Worm (Caenorhabditis elegans) whole organism, L4 larva: ENCODE measurements around the gene B0507.8.

Experiments
- F37D6.2 ChIP-seq: sonication (generic microtip); optimal IDR thresholded peaks from 2 replicates; lab custom pipeline; 2016; ENCODE audit warnings: mild to moderate bottlenecking, missing genetic modification characterization, missing compliant biosample characterization
- F44E2.7 ChIP-seq: fragments of 200-800 bp; sonication (Bioruptor generic); IDR thresholded peaks from 2 replicates; pipeline ENCODE4 v2.1.2; 2022; ENCODE audit warnings: missing genetic modification characterization, missing compliant biosample characterization
- R02D3.7 ChIP-seq: fragments of 150-350 bp; sonication (generic microtip); optimal IDR thresholded peaks from 3 replicates; lab custom pipeline; 2014; ENCODE audit warnings: missing biosample characterization, missing genetic modification characterization
- Y105C5A.15 ChIP-seq: fragments of 200-800 bp; sonication (Bioruptor generic); IDR thresholded peaks from 2 replicates; pipeline ENCODE4 v1.3.6; 2022; ENCODE audit warnings: missing genetic modification characterization, missing compliant biosample characterization
- Y5F2A.4 ChIP-seq: fragments of 200-800 bp; sonication (Bioruptor generic); optimal IDR thresholded peaks from 2 replicates; lab custom pipeline; 2018; ENCODE audit warnings: mild to moderate bottlenecking, missing genetic modification characterization, missing compliant biosample characterization
- Y75B8A.6 ChIP-seq: fragments of 200-800 bp; sonication (Bioruptor generic); IDR thresholded peaks from 2 replicates; pipeline ENCODE4 v1.3.6; 2022; ENCODE audit warnings: missing genetic modification reagents, missing genetic modification characterization, missing compliant biosample characterization
- ZK337.2 ChIP-seq: fragments of 200-800 bp; sonication (Bioruptor generic); IDR thresholded peaks from 2 replicates; pipeline ENCODE4 v1.3.6; 2022; ENCODE audit warnings: missing genetic modification reagents, missing genetic modification characterization, missing compliant biosample characterization
- aha-1 ChIP-seq: fragments of 150-350 bp; peaks from one replicate; lab custom pipeline; 2014; ENCODE audit warnings: missing biosample characterization, missing genetic modification characterization
- aly-2 ChIP-seq: sonication (generic microtip); optimal IDR thresholded peaks from 2 replicates; lab custom pipeline; 2018; ENCODE audit warnings: missing biosample characterization, missing genetic modification characterization
- ceh-28 ChIP-seq: fragments of 150-350 bp; optimal IDR thresholded peaks from 2 replicates; lab custom pipeline; 2014; ENCODE audit warnings: missing biosample characterization, missing genetic modification reagents, missing genetic modification characterization
- ceh-82 ChIP-seq: sonication (generic microtip); optimal IDR thresholded peaks from 2 replicates; lab custom pipeline; 2017; ENCODE audit warnings: missing biosample characterization, missing genetic modification characterization
- ces-1 ChIP-seq: fragments of 150-350 bp; sonication (generic microtip); optimal IDR thresholded peaks from 4 replicates; lab custom pipeline; 2014; ENCODE audit warnings: missing biosample characterization, missing genetic modification reagents, missing genetic modification characterization
- daf-16 ChIP-seq, 3 experiments: sonication (generic microtip); optimal IDR thresholded peaks; 2 replicates each; lab custom pipeline; 2016 to 2017; ENCODE audit warnings: missing genetic modification characterization in 3 of 3, missing genetic modification reagents in 3 of 3, mild to moderate bottlenecking in 2 of 3, missing compliant biosample characterization in 2 of 3, missing biosample characterization in 1 of 3, moderate library complexity in 1 of 3
- daf-19 ChIP-seq: fragments of 200-800 bp; sonication (Bioruptor generic); conservative IDR thresholded peaks from 2 replicates; pipeline ENCODE4 v1.3.6; 2022; ENCODE audit warnings: missing genetic modification characterization, missing compliant biosample characterization
- dve-1 ChIP-seq: sonication (generic microtip); optimal IDR thresholded peaks from 2 replicates; lab custom pipeline; 2017; ENCODE audit warnings: antibody characterized with exemption, mild to moderate bottlenecking, missing genetic modification characterization, missing compliant biosample characterization; ENCODE audit not compliant: insufficient read depth
- hlh-11 ChIP-seq: fragments of 200-800 bp; sonication (Bioruptor generic); optimal IDR thresholded peaks from 2 replicates; lab custom pipeline; 2018; ENCODE audit warnings: mild to moderate bottlenecking, missing genetic modification characterization, missing compliant biosample characterization
- hmg-1.1 ChIP-seq: fragments of 200-800 bp; sonication (Bioruptor generic); IDR thresholded peaks from 2 replicates; pipeline ENCODE4 v1.3.6; 2022; ENCODE audit warnings: missing genetic modification reagents, missing genetic modification characterization, missing compliant biosample characterization
- lin-13 ChIP-seq: fragments of 150-350 bp; optimal IDR thresholded peaks from 2 replicates; lab custom pipeline; 2014; ENCODE audit warnings: missing biosample characterization, missing genetic modification reagents, missing genetic modification characterization
- lin-29 ChIP-seq: fragments of 200-800 bp; sonication (Bioruptor generic); IDR thresholded peaks from 2 replicates; pipeline ENCODE4 v1.3.6; 2022; ENCODE audit warnings: missing genetic modification reagents, missing genetic modification characterization, missing compliant biosample characterization
- lin-38 ChIP-seq: fragments of 200-800 bp; sonication (Bioruptor generic); IDR thresholded peaks from 2 replicates; pipeline ENCODE4 v1.3.6; 2022; ENCODE audit warnings: missing genetic modification reagents, missing genetic modification characterization, missing compliant biosample characterization
- lir-3 ChIP-seq: sonication (generic microtip); optimal IDR thresholded peaks from 2 replicates; lab custom pipeline; 2016; ENCODE audit warnings: mild to moderate bottlenecking, missing genetic modification characterization, missing compliant biosample characterization
- madf-5 ChIP-seq, 2 experiments: fragments of 200-800 bp; sonication (Bioruptor generic); IDR thresholded peaks; 2 replicates each; pipeline ENCODE4 v1.3.6; 2022; ENCODE audit warnings: missing compliant biosample characterization in 2 of 2, missing genetic modification characterization in 2 of 2
- mdt-29 ChIP-seq: fragments of 200-800 bp; sonication (Bioruptor generic); IDR thresholded peaks from 2 replicates; pipeline ENCODE4 v1.3.6; 2022; ENCODE audit warnings: missing genetic modification reagents, missing genetic modification characterization, missing compliant biosample characterization
- mes-2 ChIP-seq: sonication (generic microtip); optimal IDR thresholded peaks from 2 replicates; lab custom pipeline; 2016; ENCODE audit warnings: missing genotype, mild to moderate bottlenecking, missing genetic modification characterization, missing compliant biosample characterization; ENCODE audit not compliant: poor library complexity, severe bottlenecking
- nhr-25 ChIP-seq: sonication (generic microtip); optimal IDR thresholded peaks from 2 replicates; lab custom pipeline; 2017; ENCODE audit warnings: missing genetic modification characterization, mild to moderate bottlenecking, missing compliant biosample characterization, antibody characterized with exemption, moderate library complexity, borderline replicate concordance; ENCODE audit not compliant: insufficient read depth
- nhr-42 ChIP-seq: fragments of 200-800 bp; sonication (Bioruptor generic); IDR thresholded peaks from 2 replicates; pipeline ENCODE4 v1.3.6; 2022; ENCODE audit warnings: missing genetic modification characterization, missing compliant biosample characterization
- nhr-48 ChIP-seq: sonication (generic microtip); optimal IDR thresholded peaks from 2 replicates; lab custom pipeline; 2016; ENCODE audit warnings: mild to moderate bottlenecking, missing genetic modification characterization, missing compliant biosample characterization
- nhr-76 ChIP-seq: fragments of 150-350 bp; optimal IDR thresholded peaks from 2 replicates; lab custom pipeline; 2014; ENCODE audit warnings: missing biosample characterization, missing genetic modification characterization
- nhr-77 ChIP-seq: fragments of 150-350 bp; optimal IDR thresholded peaks from 2 replicates; lab custom pipeline; 2014; ENCODE audit warnings: missing biosample characterization, missing genetic modification characterization
- rbr-2 ChIP-seq: sonication (generic microtip); optimal IDR thresholded peaks from 2 replicates; lab custom pipeline; 2016; ENCODE audit warnings: missing genotype, missing genetic modification characterization, missing compliant biosample characterization
- saeg-2 ChIP-seq: fragments of 200-800 bp; sonication (Bioruptor generic); IDR thresholded peaks from 2 replicates; pipeline ENCODE4 v1.3.6; 2022; ENCODE audit warnings: missing genetic modification reagents, missing genetic modification characterization, missing compliant biosample characterization
- sdz-12 ChIP-seq: fragments of 200-800 bp; sonication (Bioruptor generic); optimal IDR thresholded peaks from 2 replicates; lab custom pipeline; 2018; ENCODE audit warnings: mild to moderate bottlenecking, missing genetic modification characterization, missing compliant biosample characterization
- tra-1 ChIP-seq: fragments of 200-800 bp; sonication (Bioruptor generic); IDR thresholded peaks from 2 replicates; pipeline ENCODE4 v1.3.6; 2022; ENCODE audit warnings: missing genetic modification reagents, missing genetic modification characterization, missing compliant biosample characterization
- unc-130 ChIP-seq: sonication (generic microtip); optimal IDR thresholded peaks from 2 replicates; lab custom pipeline; 2016; ENCODE audit warnings: missing genetic modification reagents, missing genetic modification characterization, missing compliant biosample characterization
- vab-7 ChIP-seq: fragments of 200-800 bp; sonication (Bioruptor generic); IDR thresholded peaks from 2 replicates; pipeline ENCODE4 v1.3.6; 2022; ENCODE audit warnings: missing genetic modification reagents, missing genetic modification characterization, missing compliant biosample characterization

Gene B0507.8

DNA sequence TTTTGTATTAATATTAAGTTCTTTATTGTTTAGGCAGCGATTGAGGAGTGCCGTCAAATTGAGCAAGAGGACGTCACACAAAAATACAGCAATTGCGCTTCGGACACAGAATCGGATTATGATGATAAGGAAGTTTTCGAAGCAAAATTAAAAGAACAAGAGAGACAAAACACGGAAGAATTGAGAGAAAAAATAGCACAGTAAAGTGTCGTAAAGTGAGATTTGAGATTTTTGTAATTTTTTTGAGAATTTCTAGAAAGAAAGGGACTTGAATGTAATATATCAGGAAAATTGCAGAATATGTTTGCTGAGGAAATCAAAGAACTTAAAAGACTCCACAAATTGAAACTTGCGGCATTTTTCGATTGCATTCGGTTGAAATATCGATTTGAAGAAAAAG lies 8.1 kb downstream of the B0507.8 start, which contains the start of gene B0507.4:
Gene B0507.4, plus strand, starts transcription at position 301 of the 400 bp plus-strand sequence.
- TF ChIP-seq lir-3 (tag; lab: Kevin White, UChicago): no peak

DNA sequence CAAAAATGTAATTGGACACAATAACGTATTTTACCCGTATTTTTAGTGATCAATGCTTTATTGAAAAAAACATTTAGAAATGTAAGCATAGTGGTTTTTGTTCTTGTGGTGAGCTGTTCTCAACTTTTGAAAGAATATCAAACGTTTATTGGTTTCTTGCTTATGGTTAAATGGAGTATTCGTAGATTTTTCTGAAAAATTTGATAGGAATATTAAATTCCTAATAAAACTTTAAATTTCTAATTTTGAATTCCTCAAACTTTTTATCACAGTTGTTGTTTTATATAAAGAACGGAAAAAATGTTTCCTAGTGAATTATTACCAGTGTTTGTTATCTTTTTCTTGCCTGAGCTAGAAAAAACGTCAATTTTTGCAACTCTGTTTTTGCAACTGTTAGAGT lies 9.4 kb downstream of the B0507.8 start, which contains the start of gene B0507.5:
Gene B0507.5, plus strand, starts transcription at position 301 of the 400 bp plus-strand sequence.
- TF ChIP-seq vab-7 (GFP tag; lab: Robert Waterston, UW): no peak
- no peak for TF ChIP-seq mdt-29 (GFP tag; lab: Robert Waterston, UW)
- TF ChIP-seq nhr-48 (tag; lab: Kevin White, UChicago): no peak
- no peak for TF ChIP-seq lir-3 (tag; lab: Kevin White, UChicago)
- TF ChIP-seq daf-19 (GFP tag; lab: Robert Waterston, UW): no peak
- TF ChIP-seq ZK337.2 (GFP tag; lab: Robert Waterston, UW): no peak
- TF ChIP-seq nhr-77 (tag; lab: Kevin White, UChicago): no peak
- TF ChIP-seq madf-5 (GFP tag; IDR thresholded peaks at IDR 0.05; lab: Robert Waterston, UW): no peak
- no peak for TF ChIP-seq aha-1 (tag; lab: Kevin White, UChicago)
- TF ChIP-seq Y75B8A.6: no peak
- TF ChIP-seq nhr-76 (tag; lab: Kevin White, UChicago): no peak
- no peak for TF ChIP-seq hmg-1.1
- TF ChIP-seq saeg-2 (GFP tag; lab: Robert Waterston, UW): no peak

DNA sequence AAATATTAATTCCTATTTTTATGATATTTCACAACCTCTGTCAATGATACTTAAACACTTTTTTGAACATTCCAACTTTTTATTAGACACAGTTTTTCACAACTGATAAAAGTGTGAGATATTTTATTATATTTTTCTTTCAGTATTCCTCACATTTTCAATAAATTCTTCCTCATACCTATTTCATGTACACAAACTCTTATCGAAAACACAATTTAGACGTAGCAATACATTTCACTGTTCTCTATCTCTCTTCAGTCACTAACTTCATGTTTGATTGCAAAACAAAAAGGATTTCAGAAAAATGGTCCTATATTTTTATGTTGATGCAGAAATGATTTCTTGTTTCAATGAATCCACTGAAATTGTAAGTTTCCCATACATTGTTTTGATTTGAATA lies 16.9 kb downstream of the B0507.8 start, which contains the start of gene B0507.6:
Gene B0507.6, plus strand, starts transcription at position 301 of the 400 bp plus-strand sequence.
- TF ChIP-seq daf-19 (GFP tag; lab: Robert Waterston, UW) (no peak), lin-13 (no peak), Y5F2A.4 (GFP tag; lab: Kevin White, UChicago) (no peak), F37D6.2 (tag; lab: Kevin White, UChicago) (no peak), nhr-42 (GFP tag; lab: Robert Waterston, UW) (no peak), aly-2 (tag; lab: Kevin White, UChicago) (no peak), ZK337.2 (GFP tag; lab: Robert Waterston, UW) (no peak), ces-1 (GFP tag; lab: Kevin White, UChicago) (no peak), hlh-11 (tag; lab: Kevin White, UChicago) (no peak), lin-38 (GFP tag; lab: Robert Waterston, UW) (no peak), lin-29 (GFP tag; lab: Robert Waterston, UW) (no peak), R02D3.7 (no peak), rbr-2 (tag; lab: Kevin White, UChicago) (no peak), dve-1 (tag; lab: Kevin White, UChicago) (no peak)

DNA sequence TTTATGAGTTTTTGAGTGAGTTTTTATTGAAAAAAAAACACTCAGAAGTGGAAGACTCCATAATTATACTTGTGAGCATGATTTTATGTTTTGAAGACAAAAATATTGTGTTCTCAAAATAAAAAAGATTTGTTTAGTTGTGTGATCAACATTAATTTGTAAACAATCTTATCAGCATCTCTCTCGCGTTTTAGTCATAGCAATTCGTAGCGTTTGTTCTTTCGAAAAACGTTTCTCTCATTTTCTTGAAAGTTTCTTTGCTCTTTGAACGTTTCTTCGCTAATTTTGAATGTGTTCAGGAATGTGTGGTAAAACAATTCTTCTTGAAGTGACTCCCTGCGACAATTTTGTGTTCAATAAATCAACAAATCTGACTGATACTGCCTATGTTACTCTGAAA lies 23.6 kb downstream of the B0507.8 start, which contains the start of gene ZC196.2:
Gene ZC196.2, plus strand, starts transcription at position 301 of the 400 bp plus-strand sequence.
- no peak for TF ChIP-seq hmg-1.1
- peak; percentile 13 for TF ChIP-seq aha-1 (tag; lab: Kevin White, UChicago)
- no peak for TF ChIP-seq Y105C5A.15
- TF ChIP-seq daf-16 (GFP tag; optimal IDR thresholded peaks at IDR 0.05; lab: Kevin White, UChicago): no peak
- TF ChIP-seq daf-16 (tag; optimal IDR thresholded peaks at IDR 0.05; lab: Kevin White, UChicago): peak; percentile 59
- TF ChIP-seq ceh-28 (tag; lab: Kevin White, UChicago): no peak
- no peak for TF ChIP-seq sdz-12 (GFP tag; lab: Kevin White, UChicago)
- TF ChIP-seq nhr-77 (tag; lab: Kevin White, UChicago): no peak
- TF ChIP-seq nhr-48 (tag; lab: Kevin White, UChicago): no peak
- TF ChIP-seq F44E2.7 (GFP tag; lab: Robert Waterston, UW): no peak
- TF ChIP-seq mes-2 (tag; lab: Kevin White, UChicago): no peak
- no peak for TF ChIP-seq tra-1 (GFP tag; lab: Robert Waterston, UW)
- TF ChIP-seq nhr-25: no peak
- no peak for TF ChIP-seq unc-130
- TF ChIP-seq ceh-82 (tag; lab: Kevin White, UChicago): no peak
